Worm (Caenorhabditis elegans): Measurements from ENCODE around the gene F46B6.6.

Gene F46B6.6

DNA sequence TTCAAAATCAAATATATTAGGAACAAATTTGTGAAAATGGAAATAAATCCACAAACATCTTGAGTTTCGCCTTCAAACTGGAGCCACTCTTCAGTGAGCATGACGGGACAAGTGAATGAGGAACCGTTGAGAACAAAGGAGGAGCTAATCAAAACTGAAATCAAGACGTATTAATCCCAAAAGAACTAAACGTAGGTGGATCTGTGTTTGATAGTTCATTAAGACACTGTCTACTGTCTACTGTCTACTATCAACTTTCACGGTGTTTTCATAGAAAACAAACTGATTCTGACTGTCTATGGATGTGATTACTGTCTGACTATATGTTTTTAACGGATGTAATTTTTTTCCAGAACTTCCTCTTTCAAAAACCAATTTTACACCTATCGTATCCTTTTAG is 35.1 kb upstream of the F46B6.6 start, which contains the start of gene str-193:
TSS of gene str-193 (minus strand) at position 101 of the 400 bp plus-strand sequence.
- TF ChIP-seq unc-42 (tag; optimal IDR thresholded peaks at IDR 0.05) = no peak

DNA sequence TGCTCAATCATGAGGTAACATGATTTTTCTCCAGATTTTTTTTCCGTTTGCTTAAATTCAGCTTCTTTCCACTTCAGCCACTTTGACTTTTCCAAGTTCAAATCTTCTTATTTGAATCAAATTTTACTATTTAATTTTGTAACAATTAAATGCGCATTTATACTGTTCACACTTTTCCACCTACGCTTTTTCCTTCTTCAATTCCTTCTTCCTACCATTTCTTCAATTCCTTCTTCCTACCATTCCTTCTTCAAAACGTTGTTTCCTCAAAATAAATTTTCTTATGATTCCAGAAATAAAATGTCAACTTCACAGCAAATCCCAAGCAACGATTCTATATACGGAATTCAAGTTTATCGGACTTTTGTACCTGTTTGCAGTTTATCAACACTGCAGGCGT is 29.7 kb upstream of the F46B6.6 start, which contains the start of gene sru-31:
TSS of gene sru-31 (plus strand) at position 301 of the 400 bp plus-strand sequence.
- TF ChIP-seq hlh-30 (tag; optimal IDR thresholded peaks at IDR 0.05; ENCODE audit: insufficient read depth) (no peak), ceh-30 (tag; optimal IDR thresholded peaks at IDR 0.05) (no peak), tbx-2 (tag; optimal IDR thresholded peaks at IDR 0.05) (no peak), ahr-1 (tag; optimal IDR thresholded peaks at IDR 0.05) (no peak), C08G9.2 (tag; optimal IDR thresholded peaks at IDR 0.05) (no peak), nhr-232 (tag; optimal IDR thresholded peaks at IDR 0.05) (no peak), tbx-7 (tag; optimal IDR thresholded peaks at IDR 0.05) (no peak), elt-2 (tag; optimal IDR thresholded peaks at IDR 0.05) (no peak), ztf-16 (tag; optimal IDR thresholded peaks at IDR 0.05) (no peak), pros-1 (tag; optimal IDR thresholded peaks at IDR 0.05) (no peak), nhr-11 (tag; optimal IDR thresholded peaks at IDR 0.05) (no peak), ref-2 (tag; optimal IDR thresholded peaks at IDR 0.05) (no peak), K09A11.1 (tag; optimal IDR thresholded peaks at IDR 0.05; ENCODE audit: insufficient read depth) (no peak), pag-3 (tag; optimal IDR thresholded peaks at IDR 0.05; ENCODE audit: borderline replicate concordance) (no peak), sdc-2 (tag; optimal IDR thresholded peaks at IDR 0.05) (no peak), elt-4 (tag; optimal IDR thresholded peaks at IDR 0.05) (no peak), ceh-9 (tag; optimal IDR thresholded peaks at IDR 0.05) (no peak), madf-2 (tag; optimal IDR thresholded peaks at IDR 0.05) (no peak), mec-3 (tag; optimal IDR thresholded peaks at IDR 0.05; ENCODE audit: borderline replicate concordance) (no peak)

DNA sequence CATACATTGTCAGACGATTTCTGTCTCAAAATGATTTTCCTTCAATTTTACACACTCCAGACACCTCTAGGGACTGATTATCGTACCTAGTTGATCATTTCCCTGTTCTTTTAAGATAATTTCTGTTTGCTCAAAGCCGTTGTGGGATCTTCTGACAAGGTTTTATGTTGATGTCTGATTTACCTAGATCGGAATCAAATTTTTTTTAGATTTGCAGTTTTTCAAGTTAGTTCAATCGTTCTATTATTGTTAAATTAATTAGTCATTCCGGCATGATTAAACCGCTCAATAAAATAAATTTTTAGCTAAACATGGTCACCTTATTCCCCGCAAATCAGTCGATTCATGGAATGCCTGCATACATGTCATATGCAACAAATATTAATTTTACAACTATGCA is 26.9 kb upstream of the F46B6.6 start, which contains the start of gene sru-30:
TSS of gene sru-30 (plus strand) at position 301 of the 400 bp plus-strand sequence.
- no peak for TF ChIP-seq madf-2 (tag; optimal IDR thresholded peaks at IDR 0.05)
- TF ChIP-seq pax-1 (tag; optimal IDR thresholded peaks at IDR 0.05) = no peak
- TF ChIP-seq hlh-8 (tag; optimal IDR thresholded peaks at IDR 0.05) = no peak
- no peak for TF ChIP-seq syd-9 (tag; optimal IDR thresholded peaks at IDR 0.05)
- no peak for TF ChIP-seq ahr-1 (tag; optimal IDR thresholded peaks at IDR 0.05)
- no peak for TF ChIP-seq unc-86 (tag; optimal IDR thresholded peaks at IDR 0.05)
- TF ChIP-seq hlh-13 (GFP tag; optimal IDR thresholded peaks at IDR 0.05) = no peak
- no peak for TF ChIP-seq fax-1 (tag; optimal IDR thresholded peaks at IDR 0.05)

DNA sequence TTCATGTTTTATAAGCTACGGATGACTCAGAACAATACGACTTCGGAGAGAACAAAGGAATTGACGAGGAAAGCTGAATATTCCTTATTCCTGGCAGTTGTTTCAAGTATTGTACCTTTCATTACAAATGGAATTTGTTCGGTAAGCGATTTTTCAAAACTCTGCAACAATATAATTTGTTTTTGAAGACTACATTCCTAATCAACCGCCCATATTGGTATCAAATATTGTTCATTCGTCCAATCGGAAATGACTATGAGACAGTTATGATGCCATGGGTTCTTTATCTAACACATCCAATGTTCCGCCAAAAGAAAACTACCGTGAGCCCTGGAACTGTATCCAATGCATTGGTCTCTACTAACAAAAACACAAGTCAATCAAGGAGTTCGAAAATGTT is 25.5 kb upstream of the F46B6.6 start:
- no peak for TF ChIP-seq rnt-1 (tag; optimal IDR thresholded peaks at IDR 0.05)
- no peak for TF ChIP-seq hlh-6 (tag; optimal IDR thresholded peaks at IDR 0.05)
- no peak for TF ChIP-seq nfya-1 (tag; optimal IDR thresholded peaks at IDR 0.05)
- TF ChIP-seq che-1 (tag; optimal IDR thresholded peaks at IDR 0.05) = no peak
- no peak for TF ChIP-seq hlh-15 (tag; optimal IDR thresholded peaks at IDR 0.05)
- TF ChIP-seq ceh-48 (tag; optimal IDR thresholded peaks at IDR 0.05) = no peak
- TF ChIP-seq ceh-9 (tag; optimal IDR thresholded peaks at IDR 0.05) = no peak
- TF ChIP-seq syd-9 (tag; optimal IDR thresholded peaks at IDR 0.05) = no peak
- no peak for TF ChIP-seq ceh-34 (tag; optimal IDR thresholded peaks at IDR 0.05)
- no peak for TF ChIP-seq lim-6 (tag; optimal IDR thresholded peaks at IDR 0.05)
- TF ChIP-seq ceh-31 (tag; optimal IDR thresholded peaks at IDR 0.05) = no peak
- TF ChIP-seq gmeb-2 (tag; optimal IDR thresholded peaks at IDR 0.05) = no peak
- no peak for TF ChIP-seq odd-2 (tag; optimal IDR thresholded peaks at IDR 0.05)
- no peak for TF ChIP-seq mec-3 (tag; optimal IDR thresholded peaks at IDR 0.05; ENCODE audit: borderline replicate concordance)
- no peak for TF ChIP-seq nhr-11 (tag; optimal IDR thresholded peaks at IDR 0.05)
- no peak for TF ChIP-seq Y22D7AL.16 (tag; optimal IDR thresholded peaks at IDR 0.05)

All from whole organism, late embryonic.